Worm (Caenorhabditis elegans) whole organism, young adult: ENCODE measurements around the gene srw-24.
A peak's percentile ranks its signal among the peaks of the same experiment; 100 is the strongest.

Source experiments
- B0019.2 ChIP-seq: fragments of 200-800 bp; sonication (Bioruptor generic); conservative IDR thresholded peaks from 2 replicates; pipeline ENCODE4 v1.3.6; 2022; ENCODE audit warnings: missing genetic modification reagents, missing genetic modification characterization, missing compliant biosample characterization
- B0035.1 ChIP-seq: sonication (generic microtip); optimal IDR thresholded peaks from 2 replicates; lab custom pipeline; 2016; ENCODE audit warnings: missing genetic modification characterization, mild to moderate bottlenecking, missing compliant biosample characterization, missing genotype, missing genetic modification reagents
- B0261.1 ChIP-seq: sonication (generic microtip); optimal IDR thresholded peaks from 2 replicates; lab custom pipeline; 2016; ENCODE audit warnings: mild to moderate bottlenecking, missing genetic modification characterization, moderate library complexity, missing compliant biosample characterization
- F22D6.2 ChIP-seq: sonication (generic microtip); optimal IDR thresholded peaks from 2 replicates; lab custom pipeline; 2016; ENCODE audit warnings: mild to moderate bottlenecking, missing genetic modification characterization, missing compliant biosample characterization
- F23B12.7 ChIP-seq: sonication (generic microtip); optimal IDR thresholded peaks from 2 replicates; lab custom pipeline; 2017; ENCODE audit warnings: missing genetic modification characterization, mild to moderate bottlenecking, missing compliant biosample characterization, antibody characterized with exemption, moderate library complexity; ENCODE audit not compliant: insufficient read depth
- F39B2.1 ChIP-seq: fragments of 200-800 bp; sonication (Bioruptor generic); IDR thresholded peaks from 2 replicates; pipeline ENCODE4 v1.3.6; 2022; ENCODE audit warnings: missing genetic modification reagents, missing genetic modification characterization, missing compliant biosample characterization
- F55B11.4 ChIP-seq: sonication (generic microtip); optimal IDR thresholded peaks from 2 replicates; lab custom pipeline; 2016; ENCODE audit warnings: missing compliant biosample characterization, missing genetic modification characterization, borderline replicate concordance; ENCODE audit not compliant: insufficient read depth
- F57A8.1 ChIP-seq: fragments of 200-800 bp; sonication (Bioruptor generic); optimal IDR thresholded peaks from 2 replicates; lab custom pipeline; 2018; ENCODE audit warnings: mild to moderate bottlenecking, missing genetic modification characterization, moderate library complexity, missing compliant biosample characterization
- F57C9.4 ChIP-seq: sonication (generic microtip); optimal IDR thresholded peaks from 2 replicates; lab custom pipeline; 2017; ENCODE audit warnings: mild to moderate bottlenecking, missing genetic modification characterization, missing compliant biosample characterization
- K12H6.12 ChIP-seq: fragments of 200-800 bp; sonication (Bioruptor generic); optimal IDR thresholded peaks from 2 replicates; lab custom pipeline; 2018; ENCODE audit warnings: mild to moderate bottlenecking, missing genetic modification characterization, missing compliant biosample characterization
- Y95B8A.8 ChIP-seq: fragments of 200-800 bp; sonication (Bioruptor generic); IDR thresholded peaks from 2 replicates; pipeline ENCODE4 v1.3.6; 2022; ENCODE audit warnings: missing genetic modification reagents, missing genetic modification characterization, missing compliant biosample characterization
- akir-1 ChIP-seq: fragments of 200-800 bp; sonication (Bioruptor generic); optimal IDR thresholded peaks from 2 replicates; lab custom pipeline; 2018; ENCODE audit warnings: mild to moderate bottlenecking, missing genetic modification characterization, moderate library complexity, missing compliant biosample characterization
- aptf-2 ChIP-seq: fragments of 200-800 bp; sonication (Bioruptor generic); conservative IDR thresholded peaks from 2 replicates; pipeline ENCODE4 v1.3.6; 2022; ENCODE audit warnings: missing genetic modification reagents, missing genetic modification characterization, missing compliant biosample characterization
- atf-7 ChIP-seq: sonication (generic microtip); optimal IDR thresholded peaks from 2 replicates; lab custom pipeline; 2017; ENCODE audit warnings: mild to moderate bottlenecking, missing genetic modification characterization, missing compliant biosample characterization
- attf-3 ChIP-seq: fragments of 200-800 bp; sonication (Bioruptor generic); conservative IDR thresholded peaks from 2 replicates; pipeline ENCODE4 v1.3.6; 2022; ENCODE audit warnings: missing genetic modification reagents, missing genetic modification characterization, missing compliant biosample characterization
- bed-2 ChIP-seq: fragments of 200-800 bp; sonication (Bioruptor generic); IDR thresholded peaks from 2 replicates; pipeline ENCODE4 v1.3.6; 2022; ENCODE audit warnings: missing genetic modification reagents, missing genetic modification characterization, missing compliant biosample characterization
- ceh-100 ChIP-seq: fragments of 200-800 bp; sonication (Bioruptor generic); IDR thresholded peaks from 2 replicates; pipeline ENCODE4 v1.3.6; 2022; ENCODE audit warnings: missing genetic modification reagents, missing genetic modification characterization, missing compliant biosample characterization
- ceh-91 ChIP-seq: fragments of 200-800 bp; sonication (Bioruptor generic); IDR thresholded peaks from 2 replicates; pipeline ENCODE4 v1.3.6; 2022; ENCODE audit warnings: missing genetic modification reagents, missing genetic modification characterization, missing compliant biosample characterization
- dox-1 ChIP-seq: fragments of 200-800 bp; sonication (Bioruptor generic); IDR thresholded peaks from 2 replicates; pipeline ENCODE4 v1.3.6; 2022; ENCODE audit warnings: missing genetic modification reagents, missing genetic modification characterization, missing compliant biosample characterization
- dpl-1 ChIP-seq: fragments of 150-350 bp; optimal IDR thresholded peaks from 2 replicates; lab custom pipeline; 2014; ENCODE audit warnings: missing biosample characterization, missing genetic modification reagents, missing genetic modification characterization
- efl-1 ChIP-seq: fragments of 150-350 bp; optimal IDR thresholded peaks from 2 replicates; lab custom pipeline; 2014; ENCODE audit warnings: missing biosample characterization, missing genetic modification reagents, missing genetic modification characterization
- egl-18 ChIP-seq: fragments of 200-800 bp; sonication (Bioruptor generic); IDR thresholded peaks from 2 replicates; pipeline ENCODE4 v1.3.6; 2022; ENCODE audit warnings: missing genetic modification reagents, missing genetic modification characterization, missing compliant biosample characterization
- ets-4 ChIP-seq: fragments of 200-800 bp; sonication (Bioruptor generic); optimal IDR thresholded peaks from 2 replicates; lab custom pipeline; 2018; ENCODE audit warnings: mild to moderate bottlenecking, missing genetic modification characterization, missing compliant biosample characterization
- gei-17 ChIP-seq: fragments of 200-800 bp; sonication (Bioruptor generic); optimal IDR thresholded peaks from 2 replicates; lab custom pipeline; 2018; ENCODE audit warnings: mild to moderate bottlenecking, missing genetic modification characterization, missing compliant biosample characterization
- him-1 ChIP-seq: sonication (generic microtip); optimal IDR thresholded peaks from 2 replicates; lab custom pipeline; 2016; ENCODE audit warnings: missing genotype, missing genetic modification reagents, missing genetic modification characterization, missing compliant biosample characterization
- hmg-1.2 ChIP-seq: fragments of 200-800 bp; sonication (Bioruptor generic); IDR thresholded peaks from 2 replicates; pipeline ENCODE4 v1.3.6; 2022; ENCODE audit warnings: missing genetic modification reagents, missing genetic modification characterization, missing compliant biosample characterization
- hrde-1 ChIP-seq: sonication (generic microtip); optimal IDR thresholded peaks from 2 replicates; lab custom pipeline; 2016; ENCODE audit warnings: missing genetic modification characterization, mild to moderate bottlenecking, missing compliant biosample characterization, moderate library complexity, missing genotype, missing genetic modification reagents, borderline replicate concordance
- hsf-1 ChIP-seq: fragments of 200-800 bp; sonication (Bioruptor generic); IDR thresholded peaks from 2 replicates; pipeline ENCODE4 v1.3.6; 2022; ENCODE audit warnings: missing genetic modification reagents, missing genetic modification characterization, missing compliant biosample characterization
- lag-1 ChIP-seq: fragments of 200-800 bp; sonication (Bioruptor generic); IDR thresholded peaks from 2 replicates; pipeline ENCODE4 v1.3.6; 2022; ENCODE audit warnings: missing genetic modification reagents, missing genetic modification characterization, missing compliant biosample characterization
- madf-10 ChIP-seq: sonication (generic microtip); optimal IDR thresholded peaks from 2 replicates; lab custom pipeline; 2016; ENCODE audit warnings: mild to moderate bottlenecking, missing genetic modification characterization, missing compliant biosample characterization
- madf-6 ChIP-seq: fragments of 200-800 bp; sonication (Bioruptor generic); IDR thresholded peaks from 2 replicates; pipeline ENCODE4 v1.3.6; 2022; ENCODE audit warnings: missing genetic modification reagents, missing genetic modification characterization, missing compliant biosample characterization
- mcd-1 ChIP-seq: fragments of 200-800 bp; sonication (Bioruptor generic); IDR thresholded peaks from 2 replicates; pipeline ENCODE4 v1.3.6; 2022; ENCODE audit warnings: missing genetic modification reagents, missing genetic modification characterization, missing compliant biosample characterization
- mes-4 ChIP-seq: sonication (generic microtip); optimal IDR thresholded peaks from 2 replicates; lab custom pipeline; 2016; ENCODE audit warnings: missing genotype, missing genetic modification characterization, missing compliant biosample characterization
- nfyb-1 ChIP-seq: fragments of 200-800 bp; sonication (Bioruptor generic); IDR thresholded peaks from 2 replicates; pipeline ENCODE4 v1.3.6; 2022; ENCODE audit warnings: missing genetic modification reagents, missing genetic modification characterization, missing compliant biosample characterization
- nhr-179 ChIP-seq: sonication (generic microtip); optimal IDR thresholded peaks from 2 replicates; lab custom pipeline; 2016; ENCODE audit warnings: mild to moderate bottlenecking, missing genetic modification characterization, missing compliant biosample characterization
- nhr-90 ChIP-seq: sonication (generic microtip); optimal IDR thresholded peaks from 2 replicates; lab custom pipeline; 2016; ENCODE audit warnings: missing genotype, mild to moderate bottlenecking, missing genetic modification characterization, missing compliant biosample characterization
- repo-1 ChIP-seq: sonication (generic microtip); optimal IDR thresholded peaks from 2 replicates; lab custom pipeline; 2017; ENCODE audit warnings: mild to moderate bottlenecking, missing genetic modification characterization, missing compliant biosample characterization
- sdz-38 ChIP-seq: sonication (generic microtip); optimal IDR thresholded peaks from 2 replicates; lab custom pipeline; 2016; ENCODE audit warnings: missing genotype, missing genetic modification characterization, missing compliant biosample characterization
- sea-2 ChIP-seq: fragments of 200-800 bp; sonication (Bioruptor generic); IDR thresholded peaks from 2 replicates; pipeline ENCODE4 v1.3.6; 2022; ENCODE audit warnings: missing genetic modification characterization, missing compliant biosample characterization
- snpc-1.1 ChIP-seq: sonication (generic microtip); optimal IDR thresholded peaks from 2 replicates; lab custom pipeline; 2017; ENCODE audit warnings: missing genetic modification characterization, mild to moderate bottlenecking, missing compliant biosample characterization, antibody characterized with exemption, moderate library complexity, missing genotype, missing genetic modification reagents; ENCODE audit not compliant: insufficient read depth
- snpc-3.4 ChIP-seq: sonication (generic microtip); optimal IDR thresholded peaks from 2 replicates; lab custom pipeline; 2017; ENCODE audit warnings: missing genetic modification characterization, mild to moderate bottlenecking, missing compliant biosample characterization, antibody characterized with exemption, moderate library complexity, missing genotype, missing genetic modification reagents
- somi-1 ChIP-seq: fragments of 200-800 bp; sonication (Bioruptor generic); optimal IDR thresholded peaks from 2 replicates; lab custom pipeline; 2018; ENCODE audit warnings: mild to moderate bottlenecking, missing genetic modification characterization, missing compliant biosample characterization
- sptf-2 ChIP-seq: fragments of 200-800 bp; sonication (Bioruptor generic); optimal IDR thresholded peaks from 2 replicates; lab custom pipeline; 2018; ENCODE audit warnings: mild to moderate bottlenecking, missing genetic modification characterization, missing compliant biosample characterization
- tbp1 ChIP-seq: fragments of 200-800 bp; sonication (Bioruptor generic); optimal IDR thresholded peaks from 2 replicates; lab custom pipeline; 2018; ENCODE audit warnings: mild to moderate bottlenecking, missing genetic modification characterization, missing compliant biosample characterization
- zfh-2 ChIP-seq: fragments of 200-800 bp; sonication (Bioruptor generic); conservative IDR thresholded peaks from 2 replicates; pipeline ENCODE4 v1.3.6; 2022; ENCODE audit warnings: missing genetic modification reagents, missing genetic modification characterization, missing compliant biosample characterization
- ztf-18 ChIP-seq: sonication (generic microtip); optimal IDR thresholded peaks from 2 replicates; lab custom pipeline; 2016; ENCODE audit warnings: missing genotype, mild to moderate bottlenecking, missing genetic modification characterization, missing compliant biosample characterization
- ztf-25 ChIP-seq: fragments of 200-800 bp; sonication (Bioruptor generic); IDR thresholded peaks from 2 replicates; pipeline ENCODE4 v1.3.6; 2022; ENCODE audit warnings: missing genetic modification reagents, missing genetic modification characterization, missing compliant biosample characterization
- ztf-6 ChIP-seq: fragments of 200-800 bp; sonication (Bioruptor generic); IDR thresholded peaks from 2 replicates; pipeline ENCODE4 v1.3.6; 2022; ENCODE audit warnings: missing genetic modification reagents, missing genetic modification characterization, missing compliant biosample characterization

The srw-24 gene

DNA sequence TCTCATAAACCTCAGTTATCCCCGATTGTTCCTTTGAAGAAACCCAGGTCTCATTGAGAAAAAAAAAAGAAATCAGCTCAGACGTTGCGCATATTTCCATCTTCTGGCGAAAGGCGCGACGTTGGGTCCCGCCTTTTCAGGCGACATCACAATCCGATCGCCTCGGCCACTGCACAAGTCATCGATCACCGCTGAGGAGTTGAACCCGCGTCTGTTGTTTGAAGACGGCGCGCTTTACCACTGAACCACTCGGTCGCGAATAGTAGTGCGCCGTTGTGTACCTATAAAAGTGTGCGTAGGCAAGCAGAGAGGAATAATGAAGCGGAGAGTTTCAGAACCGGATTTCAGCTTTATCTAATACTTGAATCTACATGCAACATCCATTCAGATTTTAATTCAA is 32.9 kb upstream of the srw-24 start, which contains the start of gene Y75B12B.11 (continued):
- peak; percentile 99 for TF ChIP-seq tbp1 (GFP tag; lab: Kevin White, UChicago)
- peak; percentile 84 for TF ChIP-seq egl-18 (GFP tag; lab: Robert Waterston, UW)
- TF ChIP-seq zfh-2 = peak; percentile 95
- TF ChIP-seq repo-1 = peak; percentile 96
- peak; percentile 70 for TF ChIP-seq ceh-91
- peak; percentile 93 for TF ChIP-seq mcd-1 (GFP tag; lab: Robert Waterston, UW)
- TF ChIP-seq lag-1 (GFP tag; lab: Robert Waterston, UW) = 0 out of 2 replicates have a peak, but pooled peaks have one; percentile 52
- TF ChIP-seq F23B12.7 (tag; lab: Kevin White, UChicago) = peak; percentile 89
- peak; percentile 61 for TF ChIP-seq somi-1 (GFP tag; lab: Kevin White, UChicago)
- TF ChIP-seq sdz-38 (tag; lab: Kevin White, UChicago) = no peak
- TF ChIP-seq ztf-6 = 0 out of 2 replicates have a peak, but pooled peaks have one; percentile 75
- peak; percentile 97 for TF ChIP-seq B0261.1
- TF ChIP-seq madf-10 (tag; lab: Kevin White, UChicago) = peak; percentile 87
- peak; percentile 95 for TF ChIP-seq dox-1 (GFP tag; lab: Robert Waterston, UW)
- TF ChIP-seq Y95B8A.8 (GFP tag; lab: Robert Waterston, UW) = peak; percentile 87; the same call in 1 of the 2 replicates
- TF ChIP-seq bed-2 = no peak; the same call in 1 of the 2 replicates
- no peak for TF ChIP-seq F55B11.4 (tag; lab: Kevin White, UChicago)
- peak; percentile 81 for TF ChIP-seq snpc-1.1 (tag; lab: Kevin White, UChicago)
- peak; percentile 85 for TF ChIP-seq ceh-100
- peak; percentile 62 for TF ChIP-seq B0019.2 (GFP tag; lab: Robert Waterston, UW)
- peak; percentile 95 for TF ChIP-seq atf-7
- peak; percentile 82 for TF ChIP-seq F22D6.2 (tag; lab: Kevin White, UChicago)
- peak; percentile 98 for TF ChIP-seq nhr-90 (tag; lab: Kevin White, UChicago)
- peak; percentile 81 for TF ChIP-seq nhr-179
- 0 out of 2 replicates have a peak, but pooled peaks have one; percentile 60 for TF ChIP-seq sea-2 (GFP tag; lab: Robert Waterston, UW)
- peak; percentile 87 for TF ChIP-seq him-1 (tag; lab: Kevin White, UChicago)
- peak; percentile 95 for TF ChIP-seq hsf-1 (GFP tag; lab: Robert Waterston, UW)
- peak; percentile 86 for TF ChIP-seq sptf-2 (GFP tag; lab: Kevin White, UChicago)
- peak; percentile 97 for TF ChIP-seq nfyb-1 (GFP tag; lab: Robert Waterston, UW)
- peak; percentile 68 for TF ChIP-seq gei-17
- peak; percentile 83 for TF ChIP-seq K12H6.12 (tag; lab: Kevin White, UChicago)
- peak; percentile 92 for TF ChIP-seq madf-6 (GFP tag; lab: Robert Waterston, UW)
- TF ChIP-seq mes-4 = peak; percentile 95
- peak; percentile 88 for TF ChIP-seq B0035.1 (tag; lab: Kevin White, UChicago)
- peak; percentile 73; the same call in 1 of the 2 replicates for TF ChIP-seq aptf-2 (GFP tag; lab: Robert Waterston, UW)
- peak; percentile 85 for TF ChIP-seq hmg-1.2 (GFP tag; lab: Robert Waterston, UW)
- TF ChIP-seq efl-1 (GFP tag; lab: Kevin White, UChicago) = peak; percentile 62
- TF ChIP-seq ztf-18 (tag; lab: Kevin White, UChicago) = peak; percentile 86
- peak; percentile 86 for TF ChIP-seq F57A8.1 (GFP tag; lab: Kevin White, UChicago)
- peak; percentile 92 for TF ChIP-seq F39B2.1 (GFP tag; lab: Robert Waterston, UW)
- TF ChIP-seq ets-4 = peak; percentile 87
- peak; percentile 77 for TF ChIP-seq attf-3 (GFP tag; lab: Robert Waterston, UW)
- peak; percentile 96 for TF ChIP-seq ztf-25 (GFP tag; lab: Robert Waterston, UW)
- TF ChIP-seq dpl-1 (GFP tag; lab: Kevin White, UChicago) = peak; percentile 49
- peak; percentile 40 for TF ChIP-seq akir-1 (GFP tag; lab: Kevin White, UChicago)
- peak; percentile 91 for TF ChIP-seq F57C9.4 (tag; lab: Kevin White, UChicago)
- peak; percentile 97 for TF ChIP-seq hrde-1
- peak; percentile 85 for TF ChIP-seq snpc-3.4 (tag; lab: Kevin White, UChicago)
